Worm (Caenorhabditis elegans) whole organism, young adult: Measurements from ENCODE around the gene mpz-3.

ENCODE experiments used
- B0019.2 ChIP-seq: fragments of 200-800 bp; sonication (Bioruptor generic); conservative IDR thresholded peaks from 2 replicates; pipeline ENCODE4 v1.3.6; 2022; ENCODE audit warnings: missing genetic modification reagents, missing genetic modification characterization, missing compliant biosample characterization
- F10E7.11 ChIP-seq: sonication (generic microtip); optimal IDR thresholded peaks from 2 replicates; lab custom pipeline; 2017; ENCODE audit warnings: mild to moderate bottlenecking, missing genetic modification characterization, moderate library complexity, missing compliant biosample characterization
- F49E8.2 ChIP-seq: sonication (generic microtip); optimal IDR thresholded peaks from 3 replicates; lab custom pipeline; 2017; ENCODE audit warnings: missing genetic modification characterization, mild to moderate bottlenecking, missing compliant biosample characterization, antibody characterized with exemption, moderate library complexity; ENCODE audit not compliant: insufficient read depth
- T07F8.4 ChIP-seq: sonication (generic microtip); optimal IDR thresholded peaks from 2 replicates; lab custom pipeline; 2016; ENCODE audit warnings: mild to moderate bottlenecking, missing genetic modification characterization, moderate library complexity, missing compliant biosample characterization
- Y53G8AR.9 ChIP-seq: fragments of 200-800 bp; sonication (Bioruptor generic); conservative IDR thresholded peaks from 2 replicates; pipeline ENCODE4 v1.3.6; 2022; ENCODE audit warnings: missing genetic modification reagents, missing genetic modification characterization, missing compliant biosample characterization
- aptf-2 ChIP-seq: fragments of 200-800 bp; sonication (Bioruptor generic); conservative IDR thresholded peaks from 2 replicates; pipeline ENCODE4 v1.3.6; 2022; ENCODE audit warnings: missing genetic modification reagents, missing genetic modification characterization, missing compliant biosample characterization
- attf-5 ChIP-seq: fragments of 200-800 bp; sonication (Bioruptor generic); optimal IDR thresholded peaks from 2 replicates; lab custom pipeline; 2018; ENCODE audit warnings: mild to moderate bottlenecking, missing genetic modification characterization, missing compliant biosample characterization
- cebp-1 ChIP-seq, 2 experiments: fragments of 200-800 bp in 1 of 2; sonication (Bioruptor generic) in 1 of 2; sonication (generic microtip) in 1 of 2; IDR thresholded peaks in 1 of 2; optimal IDR thresholded peaks in 1 of 2; 2 replicates each; pipeline versions ENCODE4 v1.3.6 to Lab custom; 2017 to 2022; ENCODE audit warnings: missing compliant biosample characterization in 2 of 2, missing genetic modification characterization in 2 of 2, mild to moderate bottlenecking in 1 of 2, missing genetic modification reagents in 1 of 2, moderate library complexity in 1 of 2
- ceh-27 ChIP-seq: fragments of 200-800 bp; sonication (Bioruptor generic); optimal IDR thresholded peaks from 2 replicates; lab custom pipeline; 2018; ENCODE audit warnings: mild to moderate bottlenecking, missing genetic modification characterization, moderate library complexity, missing compliant biosample characterization
- ceh-58 ChIP-seq: fragments of 200-800 bp; sonication (Bioruptor generic); IDR thresholded peaks from 2 replicates; pipeline ENCODE4 v1.3.6; 2022; ENCODE audit warnings: missing genetic modification characterization, missing compliant biosample characterization
- ceh-91 ChIP-seq: fragments of 200-800 bp; sonication (Bioruptor generic); IDR thresholded peaks from 2 replicates; pipeline ENCODE4 v1.3.6; 2022; ENCODE audit warnings: missing genetic modification reagents, missing genetic modification characterization, missing compliant biosample characterization
- dox-1 ChIP-seq: fragments of 200-800 bp; sonication (Bioruptor generic); IDR thresholded peaks from 2 replicates; pipeline ENCODE4 v1.3.6; 2022; ENCODE audit warnings: missing genetic modification reagents, missing genetic modification characterization, missing compliant biosample characterization
- egrh-3 ChIP-seq: fragments of 200-800 bp; sonication (Bioruptor generic); IDR thresholded peaks from 2 replicates; pipeline ENCODE4 v1.3.6; 2022; ENCODE audit warnings: missing genetic modification reagents, missing genetic modification characterization, missing compliant biosample characterization
- ekl-4 ChIP-seq: fragments of 200-800 bp; sonication (Bioruptor generic); IDR thresholded peaks from 2 replicates; pipeline ENCODE4 v1.3.6; 2022; ENCODE audit warnings: missing genetic modification reagents, missing genetic modification characterization, missing compliant biosample characterization
- hlh-12 ChIP-seq: sonication (generic microtip); optimal IDR thresholded peaks from 2 replicates; lab custom pipeline; 2016; ENCODE audit warnings: missing genetic modification characterization, missing compliant biosample characterization
- hmg-1.2 ChIP-seq: fragments of 200-800 bp; sonication (Bioruptor generic); IDR thresholded peaks from 2 replicates; pipeline ENCODE4 v1.3.6; 2022; ENCODE audit warnings: missing genetic modification reagents, missing genetic modification characterization, missing compliant biosample characterization
- lin-26 ChIP-seq: fragments of 200-800 bp; sonication (Bioruptor generic); IDR thresholded peaks from 2 replicates; pipeline ENCODE4 v1.3.6; 2022; ENCODE audit warnings: missing genetic modification reagents, missing genetic modification characterization, missing compliant biosample characterization
- lsl-1 ChIP-seq: fragments of 200-800 bp; sonication (Bioruptor generic); optimal IDR thresholded peaks from 2 replicates; lab custom pipeline; 2018; ENCODE audit warnings: mild to moderate bottlenecking, missing genetic modification characterization, moderate library complexity, missing compliant biosample characterization
- madf-3 ChIP-seq: fragments of 200-800 bp; sonication (Bioruptor generic); IDR thresholded peaks from 2 replicates; pipeline ENCODE4 v1.3.6; 2022; ENCODE audit warnings: missing genetic modification reagents, missing genetic modification characterization, missing compliant biosample characterization
- mcd-1 ChIP-seq: fragments of 200-800 bp; sonication (Bioruptor generic); IDR thresholded peaks from 2 replicates; pipeline ENCODE4 v1.3.6; 2022; ENCODE audit warnings: missing genetic modification reagents, missing genetic modification characterization, missing compliant biosample characterization
- mel-28 ChIP-seq: sonication (generic microtip); optimal IDR thresholded peaks from 2 replicates; lab custom pipeline; 2016; ENCODE audit warnings: borderline replicate concordance, mild to moderate bottlenecking, missing genetic modification characterization, missing compliant biosample characterization
- mes-4 ChIP-seq: sonication (generic microtip); optimal IDR thresholded peaks from 2 replicates; lab custom pipeline; 2016; ENCODE audit warnings: missing genotype, missing genetic modification characterization, missing compliant biosample characterization
- nfyb-1 ChIP-seq: fragments of 200-800 bp; sonication (Bioruptor generic); IDR thresholded peaks from 2 replicates; pipeline ENCODE4 v1.3.6; 2022; ENCODE audit warnings: missing genetic modification reagents, missing genetic modification characterization, missing compliant biosample characterization
- nhr-80 ChIP-seq: sonication (generic microtip); optimal IDR thresholded peaks from 2 replicates; lab custom pipeline; 2016; ENCODE audit warnings: missing genetic modification characterization, missing compliant biosample characterization
- nhr-90 ChIP-seq: sonication (generic microtip); optimal IDR thresholded peaks from 2 replicates; lab custom pipeline; 2016; ENCODE audit warnings: missing genotype, mild to moderate bottlenecking, missing genetic modification characterization, missing compliant biosample characterization
- pha-4 ChIP-seq: fragments of 150-350 bp; sonication (generic microtip); optimal IDR thresholded peaks from 2 replicates; lab custom pipeline; 2014; ENCODE audit warnings: missing biosample characterization, missing genetic modification reagents, missing genetic modification characterization
- rcor-1 ChIP-seq: fragments of 200-800 bp; sonication (Bioruptor generic); IDR thresholded peaks from 2 replicates; pipeline ENCODE4 v1.3.6; 2022; ENCODE audit warnings: missing genetic modification reagents, missing genetic modification characterization, missing compliant biosample characterization
- rec-8 ChIP-seq, 2 experiments: sonication (generic microtip); optimal IDR thresholded peaks; 2 replicates each; lab custom pipeline; 2016; ENCODE audit warnings: mild to moderate bottlenecking in 2 of 2, missing genetic modification characterization in 2 of 2, missing genetic modification reagents in 2 of 2, missing genotype in 2 of 2, missing biosample characterization in 1 of 2, missing compliant biosample characterization in 1 of 2, moderate library complexity in 1 of 2
- snpc-1.3 ChIP-seq: sonication (generic microtip); optimal IDR thresholded peaks from 2 replicates; lab custom pipeline; 2017; ENCODE audit warnings: missing genetic modification characterization, mild to moderate bottlenecking, missing compliant biosample characterization, antibody characterized with exemption, moderate library complexity, missing genotype, missing genetic modification reagents; ENCODE audit not compliant: insufficient read depth
- snpc-3.4 ChIP-seq: sonication (generic microtip); optimal IDR thresholded peaks from 2 replicates; lab custom pipeline; 2017; ENCODE audit warnings: missing genetic modification characterization, mild to moderate bottlenecking, missing compliant biosample characterization, antibody characterized with exemption, moderate library complexity, missing genotype, missing genetic modification reagents
- snpc-4 ChIP-seq, 5 experiments: fragments of 150-350 bp in 1 of 5; sonication (generic microtip) in 4 of 5; optimal IDR thresholded peaks; 2 replicates each; lab custom pipeline; 2014 to 2018; ENCODE audit warnings: missing genetic modification characterization in 5 of 5, missing biosample characterization in 3 of 5, antibody characterized with exemption in 2 of 5, mild to moderate bottlenecking in 2 of 5, missing compliant biosample characterization in 2 of 5, missing genotype in 2 of 5, moderate library complexity in 2 of 5, missing genetic modification reagents in 1 of 5
- somi-1 ChIP-seq: fragments of 200-800 bp; sonication (Bioruptor generic); optimal IDR thresholded peaks from 2 replicates; lab custom pipeline; 2018; ENCODE audit warnings: mild to moderate bottlenecking, missing genetic modification characterization, missing compliant biosample characterization
- xnd-1 ChIP-seq: sonication (generic microtip); optimal IDR thresholded peaks from 2 replicates; lab custom pipeline; 2016; ENCODE audit warnings: missing genotype, missing genetic modification reagents, missing genetic modification characterization, missing compliant biosample characterization
- zfh-2 ChIP-seq: fragments of 200-800 bp; sonication (Bioruptor generic); conservative IDR thresholded peaks from 2 replicates; pipeline ENCODE4 v1.3.6; 2022; ENCODE audit warnings: missing genetic modification reagents, missing genetic modification characterization, missing compliant biosample characterization
- ztf-26 ChIP-seq: sonication (generic microtip); optimal IDR thresholded peaks from 2 replicates; lab custom pipeline; 2017; ENCODE audit warnings: missing genetic modification characterization, missing compliant biosample characterization

Gene mpz-3

DNA sequence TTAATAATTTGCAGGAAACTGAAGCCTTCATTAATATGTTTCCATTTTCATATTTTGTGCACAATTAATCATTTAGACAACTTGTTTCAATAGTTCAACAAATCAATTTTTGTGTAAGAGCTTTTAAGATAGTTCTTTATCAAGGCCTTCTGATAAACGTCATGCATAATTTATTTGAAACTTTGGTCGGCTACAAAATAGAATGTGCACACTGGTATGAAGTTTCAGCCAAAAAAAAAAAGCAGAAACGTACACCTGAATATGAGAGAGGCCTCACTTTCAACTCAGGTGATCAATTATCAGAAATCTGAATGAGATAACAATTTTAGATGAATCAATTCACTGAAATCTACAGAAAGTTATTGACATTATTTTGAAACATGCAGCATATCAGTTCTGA, 49.3 kb upstream of the mpz-3 start:
- no peak for TF ChIP-seq rec-8 (tag; optimal IDR thresholded peaks at IDR 0.05; lab: Kevin White, UChicago)
- TF ChIP-seq Y53G8AR.9 (GFP tag; lab: Robert Waterston, UW) = no peak
- peak; percentile 31 for TF ChIP-seq nhr-80
- no peak for TF ChIP-seq ceh-27
- TF ChIP-seq, all 124 proteins: peak for 1

- TF ChIP-seq ekl-4 (GFP tag; lab: Robert Waterston, UW) (no peak), nhr-80 (peak; percentile 74)
Measured at ce11 chrII:6612544-6612943, 47.3 kb upstream of the mpz-3 start.

DNA sequence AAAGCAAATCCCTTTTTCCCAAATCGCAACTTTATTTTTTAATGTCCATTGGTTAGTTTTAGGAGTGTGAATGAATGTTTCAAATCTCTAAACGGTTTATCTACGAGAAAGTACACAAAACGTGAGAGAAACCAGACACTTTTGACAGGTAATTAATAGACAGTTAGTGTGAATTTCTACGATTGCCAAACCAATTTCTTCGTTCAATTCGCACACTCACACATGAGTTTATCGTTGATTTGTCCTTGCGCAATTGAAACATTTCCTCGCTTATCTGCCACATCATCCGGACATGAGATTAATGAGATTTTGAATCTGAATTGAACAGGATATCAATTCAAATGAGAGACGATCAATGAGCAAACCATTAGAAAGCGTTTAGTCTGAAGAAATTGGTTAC, 45.1 kb upstream of the mpz-3 start:
- no peak for TF ChIP-seq mcd-1 (GFP tag; lab: Robert Waterston, UW)
- no peak for TF ChIP-seq mel-28 (tag; lab: Kevin White, UChicago)
- TF ChIP-seq, all 124 proteins: peak for 0

- TF ChIP-seq hmg-1.2 = peak; percentile 9; the same call in 1 of the 2 replicates
- TF ChIP-seq somi-1 (GFP tag; lab: Kevin White, UChicago) = no peak
- no peak for TF ChIP-seq B0019.2 (GFP tag; lab: Robert Waterston, UW)
- no peak for TF ChIP-seq rcor-1 (GFP tag; lab: Robert Waterston, UW)
- peak; percentile 78 for TF ChIP-seq attf-5 (GFP tag; lab: Kevin White, UChicago)
- no peak for TF ChIP-seq ekl-4 (GFP tag; lab: Robert Waterston, UW)
- no peak for TF ChIP-seq hlh-12
- no peak for TF ChIP-seq cebp-1 (GFP tag; IDR thresholded peaks at IDR 0.05; lab: Robert Waterston, UW)
- peak; percentile 29 for TF ChIP-seq cebp-1 (tag; optimal IDR thresholded peaks at IDR 0.05; lab: Kevin White, UChicago)
- peak; percentile 21 for TF ChIP-seq nhr-80
- TF ChIP-seq pha-4 (tag; lab: Kevin White, UChicago) = peak; percentile 54
- no peak for TF ChIP-seq lsl-1 (GFP tag; lab: Kevin White, UChicago)
- TF ChIP-seq snpc-4 (GFP tag; optimal IDR thresholded peaks at IDR 0.05; lab: Kevin White, UChicago) = no peak
- peak in 1 of 4 experiments; percentile 3 for TF ChIP-seq snpc-4 (tag; optimal IDR thresholded peaks at IDR 0.05; lab: Kevin White, UChicago)
- no peak for TF ChIP-seq rec-8 (tag; optimal IDR thresholded peaks at IDR 0.05; lab: Kevin White, UChicago)
- no peak for TF ChIP-seq F10E7.11 (tag; lab: Kevin White, UChicago)
- TF ChIP-seq xnd-1 (tag; lab: Kevin White, UChicago) = no peak
- TF ChIP-seq aptf-2 (GFP tag; lab: Robert Waterston, UW) = no peak
- TF ChIP-seq T07F8.4 (tag; lab: Kevin White, UChicago) = no peak
Measured at ce11 chrII:6609315-6609842, 44.2 kb upstream of the mpz-3 start, which contains the start of gene epg-5. epg-5 (minus strand) TSS chrII:6609365.

ce11 chrII:6608626-6609025, 43.4 kb upstream of the mpz-3 start:
- TF ChIP-seq rec-8 (tag; optimal IDR thresholded peaks at IDR 0.05; lab: Kevin White, UChicago) (no peak), zfh-2 (GFP tag; lab: Robert Waterston, UW) (no peak), snpc-3.4 (tag; lab: Kevin White, UChicago) (no peak), nfyb-1 (GFP tag; lab: Robert Waterston, UW) (no peak), F49E8.2 (no peak), nhr-90 (no peak), ztf-26 (tag; lab: Kevin White, UChicago) (no peak), ceh-58 (GFP tag; lab: Robert Waterston, UW) (no peak), mes-4 (tag; lab: Kevin White, UChicago) (no peak), lin-26 (GFP tag; lab: Robert Waterston, UW) (no peak), Y53G8AR.9 (GFP tag; lab: Robert Waterston, UW) (no peak), dox-1 (GFP tag; lab: Robert Waterston, UW) (no peak), ceh-91 (GFP tag; lab: Robert Waterston, UW) (no peak), mel-28 (tag; lab: Kevin White, UChicago) (no peak), rcor-1 (GFP tag; lab: Robert Waterston, UW) (no peak), madf-3 (GFP tag; lab: Robert Waterston, UW) (no peak), snpc-1.3 (tag; lab: Kevin White, UChicago) (no peak), egrh-3 (no peak)
